Worm (Caenorhabditis elegans): ENCODE data around the gene lect-2.
"Not testable (repeated sequence)": the region's sequence is repeated elsewhere in the genome, so short reads cannot be mapped to it uniquely, and the experiment has no call there.

Gene lect-2

DNA sequence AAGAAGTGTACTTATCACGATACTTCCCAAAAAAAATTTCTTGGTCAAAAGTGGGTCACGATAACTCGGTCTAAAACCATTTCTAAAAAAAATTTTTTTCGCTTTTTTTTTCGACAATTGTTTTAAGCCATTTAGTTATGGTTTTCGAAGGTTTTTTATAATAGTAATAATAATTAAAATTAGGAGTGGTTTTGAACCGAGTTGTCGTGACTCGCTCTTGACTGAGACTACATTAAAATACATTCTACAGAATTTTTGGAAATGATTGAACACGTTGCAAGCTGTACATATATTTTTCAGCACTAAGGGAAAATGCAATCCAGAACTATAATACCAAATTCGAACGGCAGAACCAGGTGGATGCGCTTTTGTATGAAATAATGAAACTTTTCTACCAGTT lies 36.4 kb upstream of the lect-2 start, which contains the start of gene F10C1.8:
Gene F10C1.8 (plus strand): TSS at position 301 of the 400 bp plus-strand sequence.
- no peak for TF ChIP-seq sox-2 (GFP tag; IDR thresholded peaks at IDR 0.05)
- no peak for TF ChIP-seq ceh-22 (tag; optimal IDR thresholded peaks at IDR 0.05)
- no peak for TF ChIP-seq hlh-8 (tag; optimal IDR thresholded peaks at IDR 0.05)
- no peak for TF ChIP-seq pag-3 (tag; optimal IDR thresholded peaks at IDR 0.05; ENCODE audit: borderline replicate concordance)

DNA sequence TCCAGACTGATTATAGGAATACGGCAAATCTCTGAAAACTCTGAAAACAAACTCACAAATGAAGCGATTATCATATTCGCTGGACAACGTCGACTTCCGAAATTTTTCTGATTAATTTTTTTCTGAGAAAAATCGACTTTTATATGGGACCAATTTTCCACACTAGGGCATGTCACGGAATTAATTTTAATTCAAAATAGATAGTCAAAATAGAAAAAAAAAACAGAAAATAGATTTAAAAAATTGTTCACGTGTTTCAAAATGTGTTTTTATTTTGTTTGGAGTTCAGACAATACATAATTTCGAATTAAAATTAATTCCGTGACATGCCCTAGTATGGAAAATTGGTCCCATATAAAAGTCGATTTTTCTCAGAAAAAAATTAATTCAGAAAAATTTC lies 32.9 kb upstream of the lect-2 start, which contains the start of the genes F10C1.3 and F10C1.23:
Gene F10C1.3 (minus strand): TSS at position 101 of the 400 bp plus-strand sequence.
Gene F10C1.23 (plus strand): TSS at position 385 of the 400 bp plus-strand sequence.
- TF ChIP-seq eyg-1, pha-4, unc-86 (tag; optimal IDR thresholded peaks at IDR 0.05): not testable (repeated sequence)

DNA sequence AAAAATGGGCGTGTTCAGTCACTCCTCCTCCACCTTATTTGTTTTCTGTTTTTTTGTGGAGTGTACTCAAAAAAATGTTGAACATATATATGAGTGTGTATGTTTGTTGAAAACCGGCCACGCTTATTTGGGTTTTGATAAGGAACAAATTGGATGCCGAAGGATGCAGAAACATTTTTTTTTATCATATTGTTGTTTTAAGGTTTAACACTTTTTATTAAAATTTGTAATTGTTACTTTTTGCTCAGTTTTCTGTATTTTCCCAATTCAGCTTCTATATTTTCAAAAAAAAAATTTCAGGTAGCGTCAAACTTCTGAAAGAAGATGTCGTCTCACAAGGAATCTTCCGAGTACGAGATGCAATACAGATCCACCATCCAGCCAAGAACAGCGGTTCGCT lies 25.2 kb upstream of the lect-2 start, which contains the start of gene ifb-1:
Gene ifb-1 (plus strand): TSS at position 301 of the 400 bp plus-strand sequence.
- TF ChIP-seq lim-6 (tag; optimal IDR thresholded peaks at IDR 0.05) (no peak), unc-3 (GFP tag; conservative IDR thresholded peaks at IDR 0.05) (no peak), unc-3 (tag; optimal IDR thresholded peaks at IDR 0.05) (no peak), sox-2 (GFP tag; IDR thresholded peaks at IDR 0.05) (no peak), K09A11.1 (tag; optimal IDR thresholded peaks at IDR 0.05; ENCODE audit: insufficient read depth) (no peak), Y22D7AL.16 (tag; optimal IDR thresholded peaks at IDR 0.05) (no peak)

DNA sequence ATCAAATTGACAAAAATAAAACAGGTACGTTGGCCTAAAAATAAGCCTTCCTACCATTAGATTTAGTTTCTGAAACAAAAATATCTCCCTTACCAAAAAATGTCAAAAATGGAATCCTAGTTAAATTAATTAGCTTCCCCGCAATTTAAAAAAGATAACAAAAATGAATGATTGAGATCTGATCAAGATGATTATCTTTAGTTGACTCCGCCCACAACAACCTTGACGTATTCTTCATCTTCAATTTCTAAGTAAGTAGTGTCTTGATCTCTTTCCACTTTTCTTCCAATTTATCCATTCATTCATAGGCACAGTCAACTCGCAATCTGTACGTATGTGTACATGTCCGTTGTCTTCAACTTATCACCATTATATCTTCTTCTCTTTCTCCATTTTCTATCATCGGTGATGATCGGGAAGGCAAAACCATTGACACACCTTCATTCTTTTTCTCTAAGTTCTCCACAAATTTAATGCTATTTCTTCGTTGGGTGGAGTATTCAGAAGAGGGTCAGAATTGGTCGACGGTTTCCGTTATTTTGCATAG lies 22.2 kb upstream of the lect-2 start:
- TF ChIP-seq dmd-4 (tag; optimal IDR thresholded peaks at IDR 0.05; ENCODE audit: borderline replicate concordance) (no peak), ceh-18 (tag; optimal IDR thresholded peaks at IDR 0.05) (no peak), odd-2 (tag; optimal IDR thresholded peaks at IDR 0.05) (no peak), hlh-15 (tag; optimal IDR thresholded peaks at IDR 0.05) (no peak), zip-5 (tag; optimal IDR thresholded peaks at IDR 0.05) (no peak), hlh-30 (tag; optimal IDR thresholded peaks at IDR 0.05; ENCODE audit: insufficient read depth) (no peak), ref-2 (tag; optimal IDR thresholded peaks at IDR 0.05) (no peak), ceh-9 (tag; optimal IDR thresholded peaks at IDR 0.05) (no peak), ets-4 (tag; optimal IDR thresholded peaks at IDR 0.05) (no peak), sox-2 (GFP tag; IDR thresholded peaks at IDR 0.05) (no peak), ceh-22 (tag; optimal IDR thresholded peaks at IDR 0.05) (no peak), ceh-48 (tag; optimal IDR thresholded peaks at IDR 0.05) (no peak), pag-3 (tag; optimal IDR thresholded peaks at IDR 0.05; ENCODE audit: borderline replicate concordance) (no peak), ahr-1 (tag; optimal IDR thresholded peaks at IDR 0.05) (no peak), tbx-7 (tag; optimal IDR thresholded peaks at IDR 0.05) (no peak), ceh-6 (GFP tag; optimal IDR thresholded peaks at IDR 0.05) (no peak), ceh-19 (GFP tag; optimal IDR thresholded peaks at IDR 0.05) (no peak), hlh-13 (GFP tag; optimal IDR thresholded peaks at IDR 0.05) (no peak), K09A11.1 (tag; optimal IDR thresholded peaks at IDR 0.05; ENCODE audit: insufficient read depth) (no peak)

- TF ChIP-seq K09A11.1 (tag; optimal IDR thresholded peaks at IDR 0.05; ENCODE audit: insufficient read depth) (no peak), pros-1 (tag; optimal IDR thresholded peaks at IDR 0.05) (no peak), hlh-8 (tag; optimal IDR thresholded peaks at IDR 0.05) (no peak), K02D7.2 (tag; optimal IDR thresholded peaks at IDR 0.05) (no peak), ceh-18 (tag; optimal IDR thresholded peaks at IDR 0.05) (peak; percentile 37), ref-2 (tag; optimal IDR thresholded peaks at IDR 0.05) (peak; percentile 59), C38D4.7 (GFP tag; optimal IDR thresholded peaks at IDR 0.05) (peak; percentile 60), ceh-19 (GFP tag; optimal IDR thresholded peaks at IDR 0.05) (no peak), ceh-45 (GFP tag; IDR thresholded peaks at IDR 0.05) (0 out of 2 replicates have a peak, but pooled peaks have one; percentile 20), pha-2 (tag; optimal IDR thresholded peaks at IDR 0.05) (no peak), ama-1 (optimal IDR thresholded peaks at IDR 0.05) (no peak), pax-1 (tag; optimal IDR thresholded peaks at IDR 0.05) (no peak), syd-9 (tag; optimal IDR thresholded peaks at IDR 0.05) (peak; percentile 35), unc-42 (tag; optimal IDR thresholded peaks at IDR 0.05) (peak; percentile 30), dmd-4 (tag; optimal IDR thresholded peaks at IDR 0.05; ENCODE audit: borderline replicate concordance) (no peak), zip-5 (tag; optimal IDR thresholded peaks at IDR 0.05) (peak; percentile 30), nfya-1 (tag; optimal IDR thresholded peaks at IDR 0.05) (peak; percentile 23), lim-6 (tag; optimal IDR thresholded peaks at IDR 0.05) (no peak), hlh-15 (tag; optimal IDR thresholded peaks at IDR 0.05) (no peak), pat-9 (tag; optimal IDR thresholded peaks at IDR 0.05) (peak; percentile 53), lin-11 (tag; optimal IDR thresholded peaks at IDR 0.05) (peak; percentile 12), ceh-34 (tag; optimal IDR thresholded peaks at IDR 0.05) (peak; percentile 31), pha-4 (tag; optimal IDR thresholded peaks at IDR 0.05) (no peak), ceh-14 (tag; optimal IDR thresholded peaks at IDR 0.05) (peak; percentile 26)
These were observed 17.9 kb upstream of the lect-2 start for ce11 chrII:5772547-5773142.

Measured in whole organism, late embryonic.